Worm (Caenorhabditis elegans) whole organism, L2 larva: Measurements from ENCODE around the gene F56H11.2.

Experiments
- ama-1 ChIP-seq: fragments of 150-350 bp; optimal IDR thresholded peaks from 2 replicates; lab custom pipeline; 2018; ENCODE audit warnings: inconsistent platforms
- lsy-2 ChIP-seq, 2 experiments: fragments of 150-350 bp in 1 of 2; sonication (generic microtip) in 1 of 2; optimal IDR thresholded peaks; 2 replicates each; lab custom pipeline; 2014 to 2017; ENCODE audit warnings: missing biosample characterization in 2 of 2, missing genetic modification characterization in 2 of 2
- nhr-77 ChIP-seq: fragments of 150-350 bp; optimal IDR thresholded peaks from 2 replicates; lab custom pipeline; 2014; ENCODE audit warnings: missing biosample characterization, missing genetic modification characterization
- sma-3 ChIP-seq: sonication (generic microtip); optimal IDR thresholded peaks from 2 replicates; lab custom pipeline; 2016; ENCODE audit warnings: missing genetic modification reagents, missing genetic modification characterization, missing compliant biosample characterization
- snpc-4 ChIP-seq: fragments of 150-350 bp; optimal IDR thresholded peaks from 2 replicates; lab custom pipeline; 2014; ENCODE audit warnings: missing biosample characterization, missing genetic modification characterization
- zag-1 ChIP-seq: fragments of 150-350 bp; optimal IDR thresholded peaks from 2 replicates; lab custom pipeline; 2014; ENCODE audit warnings: missing biosample characterization, missing genetic modification characterization
- ztf-11 ChIP-seq: sonication (generic microtip); optimal IDR thresholded peaks from 2 replicates; lab custom pipeline; 2017; ENCODE audit warnings: missing biosample characterization, missing genetic modification characterization

ce11 chrIV:9499636-9500035, 33.3 kb downstream of the F56H11.2 start:
- TF ChIP-seq nhr-77 (tag; lab: Kevin White, UChicago) (no peak), lsy-2 (tag; optimal IDR thresholded peaks at IDR 0.05; lab: Kevin White, UChicago) (no peak), snpc-4 (no peak), zag-1 (tag; lab: Kevin White, UChicago) (no peak), ztf-11 (tag; lab: Kevin White, UChicago) (no peak), ama-1 (lab: Kevin White, UChicago) (no peak), sma-3 (GFP tag; lab: Kevin White, UChicago) (no peak)
